Worm (Caenorhabditis elegans) whole organism, L1 larva: Measurements from ENCODE around the gene metl-18.

Experiments used
- C04F5.9 ChIP-seq: sonication (generic microtip); optimal IDR thresholded peaks from 2 replicates; lab custom pipeline; 2016; ENCODE audit warnings: missing genetic modification characterization, missing compliant biosample characterization
- Y116A8C.19 ChIP-seq: sonication (generic microtip); optimal IDR thresholded peaks from 2 replicates; lab custom pipeline; 2016; ENCODE audit warnings: missing compliant biosample characterization, missing genetic modification characterization, borderline replicate concordance
- alr-1 ChIP-seq: fragments of 200-800 bp; sonication (Bioruptor generic); optimal IDR thresholded peaks from 2 replicates; lab custom pipeline; 2018; ENCODE audit warnings: borderline replicate concordance, mild to moderate bottlenecking, missing genetic modification characterization, missing compliant biosample characterization
- aly-2 ChIP-seq: fragments of 150-350 bp; optimal IDR thresholded peaks from 2 replicates; lab custom pipeline; 2014; ENCODE audit warnings: missing biosample characterization, missing genetic modification characterization
- blmp-1 ChIP-seq: fragments of 150-350 bp; optimal IDR thresholded peaks from 2 replicates; lab custom pipeline; 2014; ENCODE audit warnings: missing biosample characterization, missing genetic modification characterization
- ceh-82 ChIP-seq, 3 experiments: fragments of 150-350 bp in 1 of 3; sonication (generic microtip) in 2 of 3; optimal IDR thresholded peaks; 2 replicates each; lab custom pipeline; 2014 to 2017; ENCODE audit warnings: missing biosample characterization in 3 of 3, missing genetic modification characterization in 3 of 3
- ceh-90 ChIP-seq: sonication (generic microtip); optimal IDR thresholded peaks from 2 replicates; lab custom pipeline; 2016; ENCODE audit warnings: missing genetic modification characterization, missing compliant biosample characterization
- ces-1 ChIP-seq: fragments of 150-350 bp; optimal IDR thresholded peaks from 2 replicates; lab custom pipeline; 2014; ENCODE audit warnings: missing biosample characterization, missing genetic modification reagents, missing genetic modification characterization
- dsc-1 ChIP-seq: sonication (generic microtip); optimal IDR thresholded peaks from 2 replicates; lab custom pipeline; 2016; ENCODE audit warnings: mild to moderate bottlenecking, missing genetic modification characterization, missing compliant biosample characterization
- efl-1 ChIP-seq, 4 experiments: fragments of 150-350 bp; optimal IDR thresholded peaks in 3 of 4; peaks in 1 of 4; 1 replicate in 1 of 4; 2 replicates in 3 of 4; lab custom pipeline; 2014; ENCODE audit warnings: missing biosample characterization in 2 of 4, missing genetic modification characterization in 2 of 4, missing genetic modification reagents in 2 of 4
- efl-3 ChIP-seq: fragments of 200-800 bp; sonication (Bioruptor generic); optimal IDR thresholded peaks from 2 replicates; lab custom pipeline; 2018; ENCODE audit warnings: mild to moderate bottlenecking, missing genetic modification characterization, missing compliant biosample characterization
- elt-2 ChIP-seq: sonication (generic microtip); optimal IDR thresholded peaks from 2 replicates; lab custom pipeline; 2016; ENCODE audit warnings: missing genetic modification characterization, mild to moderate bottlenecking, inconsistent platforms, missing compliant biosample characterization, missing genetic modification reagents
- ets-5 ChIP-seq: fragments of 200-800 bp; sonication (Bioruptor generic); IDR thresholded peaks from 2 replicates; pipeline ENCODE4 v1.3.6; 2022; ENCODE audit warnings: missing genetic modification characterization, missing compliant biosample characterization
- fkh-4 ChIP-seq: sonication (generic microtip); optimal IDR thresholded peaks from 2 replicates; lab custom pipeline; 2016; ENCODE audit warnings: missing compliant biosample characterization, missing genetic modification characterization, borderline replicate concordance
- fkh-8 ChIP-seq: sonication (generic microtip); optimal IDR thresholded peaks from 2 replicates; lab custom pipeline; 2016; ENCODE audit warnings: mild to moderate bottlenecking, missing genetic modification characterization, missing compliant biosample characterization
- fos-1 ChIP-seq: fragments of 150-350 bp; optimal IDR thresholded peaks from 2 replicates; lab custom pipeline; 2014; ENCODE audit warnings: missing biosample characterization, missing genetic modification characterization
- grh-1 ChIP-seq: fragments of 200-800 bp; sonication (Bioruptor generic); IDR thresholded peaks from 2 replicates; pipeline ENCODE4 v1.3.6; 2022; ENCODE audit warnings: missing genetic modification reagents, missing genetic modification characterization, missing compliant biosample characterization
- hlh-4 ChIP-seq: sonication (generic microtip); optimal IDR thresholded peaks from 2 replicates; lab custom pipeline; 2016; ENCODE audit warnings: mild to moderate bottlenecking, missing genetic modification characterization, missing compliant biosample characterization
- irx-1 ChIP-seq: sonication (generic microtip); optimal IDR thresholded peaks from 2 replicates; lab custom pipeline; 2016; ENCODE audit warnings: missing genetic modification characterization, missing compliant biosample characterization
- isw-1 ChIP-seq: fragments of 200-800 bp; sonication (Bioruptor generic); IDR thresholded peaks from 2 replicates; pipeline ENCODE4 v1.3.6; 2022; ENCODE audit warnings: missing genetic modification characterization, missing compliant biosample characterization
- jun-1 ChIP-seq: fragments of 150-350 bp; optimal IDR thresholded peaks from 2 replicates; lab custom pipeline; 2014; ENCODE audit warnings: missing biosample characterization, missing genetic modification reagents, missing genetic modification characterization
- lin-14 ChIP-seq: fragments of 200-800 bp; sonication (Bioruptor generic); optimal IDR thresholded peaks from 2 replicates; lab custom pipeline; 2018; ENCODE audit warnings: mild to moderate bottlenecking, missing genetic modification characterization, moderate library complexity, missing compliant biosample characterization
- lin-15B ChIP-seq: fragments of 150-350 bp; sonication (generic microtip); optimal IDR thresholded peaks from 3 replicates; lab custom pipeline; 2014; ENCODE audit warnings: missing biosample characterization, missing genetic modification characterization
- lin-35 ChIP-seq, 2 experiments: fragments of 150-350 bp; optimal IDR thresholded peaks; 2 replicates each; lab custom pipeline; 2014; ENCODE audit warnings: missing biosample characterization in 2 of 2, missing genetic modification characterization in 2 of 2, missing genetic modification reagents in 2 of 2
- lin-39 ChIP-seq: fragments of 150-350 bp; optimal IDR thresholded peaks from 2 replicates; lab custom pipeline; 2014; ENCODE audit warnings: missing biosample characterization, missing genetic modification reagents, missing genetic modification characterization
- lir-3 ChIP-seq: sonication (generic microtip); optimal IDR thresholded peaks from 2 replicates; lab custom pipeline; 2016; ENCODE audit warnings: mild to moderate bottlenecking, missing genetic modification characterization, moderate library complexity, missing compliant biosample characterization; ENCODE audit not compliant: poor library complexity
- mab-9 ChIP-seq: fragments of 200-800 bp; sonication (Bioruptor generic); IDR thresholded peaks from 2 replicates; pipeline ENCODE4 v1.3.6; 2022; ENCODE audit warnings: missing genetic modification reagents, missing genetic modification characterization, missing compliant biosample characterization
- nhr-19 ChIP-seq: fragments of 200-800 bp; sonication (Bioruptor generic); conservative IDR thresholded peaks from 2 replicates; pipeline ENCODE4 v1.3.6; 2022; ENCODE audit warnings: missing genetic modification characterization, missing compliant biosample characterization
- nhr-20 ChIP-seq: sonication (generic microtip); optimal IDR thresholded peaks from 2 replicates; lab custom pipeline; 2016; ENCODE audit warnings: mild to moderate bottlenecking, missing genetic modification characterization, missing compliant biosample characterization
- nhr-47 ChIP-seq: sonication (generic microtip); optimal IDR thresholded peaks from 2 replicates; lab custom pipeline; 2016; ENCODE audit warnings: mild to moderate bottlenecking, missing genetic modification characterization, moderate library complexity, missing compliant biosample characterization
- nhr-71 ChIP-seq: sonication (generic microtip); optimal IDR thresholded peaks from 2 replicates; lab custom pipeline; 2016; ENCODE audit warnings: mild to moderate bottlenecking, missing genetic modification characterization, moderate library complexity, missing compliant biosample characterization
- nhr-85 ChIP-seq: sonication (generic microtip); peaks from one replicate; lab custom pipeline; 2016; ENCODE audit warnings: missing genetic modification characterization, inconsistent platforms, missing compliant biosample characterization
- nhr-90 ChIP-seq: sonication (generic microtip); optimal IDR thresholded peaks from 2 replicates; lab custom pipeline; 2016; ENCODE audit warnings: mild to moderate bottlenecking, missing genetic modification characterization, missing compliant biosample characterization; ENCODE audit not compliant: poor library complexity
- pag-3 ChIP-seq: sonication (generic microtip); optimal IDR thresholded peaks from 2 replicates; lab custom pipeline; 2017; ENCODE audit warnings: missing genetic modification characterization, mild to moderate bottlenecking, missing compliant biosample characterization, antibody characterized with exemption, borderline replicate concordance; ENCODE audit not compliant: insufficient read depth
- pax-3 ChIP-seq: fragments of 200-800 bp; sonication (Bioruptor generic); optimal IDR thresholded peaks from 2 replicates; lab custom pipeline; 2018; ENCODE audit warnings: mild to moderate bottlenecking, missing genetic modification characterization, moderate library complexity, missing compliant biosample characterization
- pqm-1 ChIP-seq: sonication (generic microtip); optimal IDR thresholded peaks from 3 replicates; lab custom pipeline; 2017; ENCODE audit warnings: missing biosample characterization, missing genetic modification characterization
- skn-1 ChIP-seq: fragments of 150-350 bp; optimal IDR thresholded peaks from 2 replicates; lab custom pipeline; 2014; ENCODE audit warnings: missing biosample characterization, missing genetic modification characterization
- tbx-2 ChIP-seq: sonication (generic microtip); optimal IDR thresholded peaks from 2 replicates; lab custom pipeline; 2016; ENCODE audit warnings: missing genetic modification characterization, missing compliant biosample characterization
- unc-30 ChIP-seq: sonication (generic microtip); optimal IDR thresholded peaks from 2 replicates; lab custom pipeline; 2017; ENCODE audit warnings: missing biosample characterization, missing genetic modification characterization
- unc-86 ChIP-seq: sonication (generic microtip); optimal IDR thresholded peaks from 2 replicates; lab custom pipeline; 2016; ENCODE audit warnings: missing genetic modification characterization, missing compliant biosample characterization
- unc-98 ChIP-seq: fragments of 200-800 bp; sonication (Bioruptor generic); IDR thresholded peaks from 2 replicates; pipeline ENCODE4 v1.3.6; 2022; ENCODE audit warnings: missing genetic modification characterization, missing compliant biosample characterization
- vab-15 ChIP-seq: sonication (generic microtip); optimal IDR thresholded peaks from 2 replicates; lab custom pipeline; 2017; ENCODE audit warnings: missing genotype, mild to moderate bottlenecking, missing genetic modification characterization, missing compliant biosample characterization
- ztf-11 ChIP-seq, 2 experiments: sonication (generic microtip); optimal IDR thresholded peaks; 2 replicates each; lab custom pipeline; 2016 to 2017; ENCODE audit warnings: missing genetic modification characterization in 2 of 2, missing biosample characterization in 1 of 2, missing compliant biosample characterization in 1 of 2

metl-18 gene

ce11 chrIII:3471403-3472053 lies 46.0 kb downstream of the metl-18 start, which contains the start of gene rsu-1 (continued):
- peak; percentile 53 for TF ChIP-seq jun-1 (tag; lab: Kevin White, UChicago)
- no peak for TF ChIP-seq pqm-1 (tag; lab: Kevin White, UChicago)
- no peak for TF ChIP-seq lir-3 (tag; lab: Kevin White, UChicago)
- no peak for TF ChIP-seq lin-15B (tag; lab: Kevin White, UChicago)
- TF ChIP-seq, all 84 proteins: peak for 30

- peak; percentile 18 for TF ChIP-seq elt-2
- peak in 1 of 2 experiments; percentile 4 for TF ChIP-seq lin-35 (GFP tag; optimal IDR thresholded peaks at IDR 0.05; lab: Kevin White, UChicago)
- TF ChIP-seq pag-3 (tag; lab: Kevin White, UChicago): no peak
- TF ChIP-seq fos-1 (tag; lab: Kevin White, UChicago): no peak
These were observed 49.5 kb downstream of the metl-18 start for ce11 chrIII:3475014-3475413.

- TF ChIP-seq elt-2: peak; percentile 30
- TF ChIP-seq pqm-1 (tag; lab: Kevin White, UChicago): peak; percentile 5
- TF ChIP-seq unc-30 (tag; lab: Kevin White, UChicago): no peak
- TF ChIP-seq blmp-1 (tag; lab: Kevin White, UChicago): peak; percentile 33
These were observed 50.0 kb downstream of the metl-18 start, which contains the start of gene C34C12.9 for ce11 chrIII:3475497-3475896. C34C12.9 (minus strand) TSS chrIII:3475512.

- peak; percentile 22 for TF ChIP-seq efl-3 (GFP tag; lab: Kevin White, UChicago)
- no peak for TF ChIP-seq skn-1
- peak; percentile 77 for TF ChIP-seq nhr-47 (tag; lab: Kevin White, UChicago)
- no peak for TF ChIP-seq ets-5 (GFP tag; lab: Robert Waterston, UW)
- no peak for TF ChIP-seq pqm-1 (tag; lab: Kevin White, UChicago)
- no peak for TF ChIP-seq hlh-4 (tag; lab: Kevin White, UChicago)
- TF ChIP-seq nhr-90 (tag; lab: Kevin White, UChicago): peak; percentile 86
- peak; percentile 96 for TF ChIP-seq pax-3 (tag; lab: Kevin White, UChicago)
- peak; percentile 99 for TF ChIP-seq unc-98
- peak; percentile 77 for TF ChIP-seq Y116A8C.19 (tag; lab: Kevin White, UChicago)
- peak; percentile 73 for TF ChIP-seq tbx-2 (tag; lab: Kevin White, UChicago)
- TF ChIP-seq ceh-82 (tag; optimal IDR thresholded peaks at IDR 0.05; lab: Kevin White, UChicago): no peak
- peak; percentile 69 for TF ChIP-seq nhr-71 (tag; lab: Kevin White, UChicago)
- peak; percentile 81 for TF ChIP-seq ceh-90 (tag; lab: Kevin White, UChicago)
- peak; percentile 1 for TF ChIP-seq aly-2 (tag; lab: Kevin White, UChicago)
- TF ChIP-seq fkh-8 (tag; lab: Kevin White, UChicago): peak; percentile 75
- peak; percentile 54 for TF ChIP-seq unc-86 (tag; lab: Kevin White, UChicago)
- TF ChIP-seq nhr-20 (tag; lab: Kevin White, UChicago): peak; percentile 59
- no peak for TF ChIP-seq lin-39 (tag; lab: Kevin White, UChicago)
- TF ChIP-seq grh-1 (GFP tag; lab: Robert Waterston, UW): no peak
- peak; percentile 27 for TF ChIP-seq C04F5.9 (tag; lab: Kevin White, UChicago)
- TF ChIP-seq irx-1: peak; percentile 31
- TF ChIP-seq elt-2: peak; percentile 21
- no peak for TF ChIP-seq ces-1
- peak; percentile 78 for TF ChIP-seq isw-1 (GFP tag; lab: Robert Waterston, UW)
- no peak for TF ChIP-seq pag-3 (tag; lab: Kevin White, UChicago)
- peak; percentile 82 for TF ChIP-seq lir-3 (tag; lab: Kevin White, UChicago)
- TF ChIP-seq fkh-4 (tag; lab: Kevin White, UChicago): peak; percentile 78
- peak; percentile 82 for TF ChIP-seq nhr-85
- TF ChIP-seq dsc-1 (tag; lab: Kevin White, UChicago): peak; percentile 59
- peak; percentile 47 for TF ChIP-seq nhr-19 (GFP tag; lab: Robert Waterston, UW)
- TF ChIP-seq mab-9 (GFP tag; lab: Robert Waterston, UW): no peak
- TF ChIP-seq lin-14 (GFP tag; lab: Kevin White, UChicago): peak; percentile 41
- TF ChIP-seq ztf-11 (tag; optimal IDR thresholded peaks at IDR 0.05; lab: Kevin White, UChicago): peak in 1 of 2 experiments; percentile 86
- TF ChIP-seq vab-15: peak; percentile 11
- TF ChIP-seq alr-1 (tag; lab: Kevin White, UChicago): no peak
- TF ChIP-seq efl-1 (optimal IDR thresholded peaks at IDR 0.05; lab: Kevin White, UChicago): peak; percentile 14 to 23
- TF ChIP-seq efl-1 (GFP tag; optimal IDR thresholded peaks at IDR 0.05 in 1 of 2; lab: Kevin White, UChicago): peak; percentile 14 to 91
These were observed 50.7 kb downstream of the metl-18 start for ce11 chrIII:3476245-3476644.
